Worm (Caenorhabditis elegans) whole organism, early embryonic: ENCODE results near the gene R03G5.6.
A peak's percentile ranks its signal among the peaks of the same experiment; 100 is the strongest.

Experiments used
- B0310.2 ChIP-seq: sonication (generic microtip); optimal IDR thresholded peaks from 2 replicates; lab custom pipeline; 2016; ENCODE audit warnings: mild to moderate bottlenecking, missing genetic modification characterization, missing compliant biosample characterization
- F13C5.2 ChIP-seq: sonication (generic microtip); optimal IDR thresholded peaks from 2 replicates; lab custom pipeline; 2017; ENCODE audit warnings: mild to moderate bottlenecking, missing genetic modification characterization, inconsistent platforms, missing compliant biosample characterization
- aly-1 ChIP-seq: sonication (generic microtip); optimal IDR thresholded peaks from 2 replicates; lab custom pipeline; 2016; ENCODE audit warnings: missing genetic modification characterization, missing compliant biosample characterization
- ama-1 ChIP-seq: fragments of 150-350 bp; optimal IDR thresholded peaks from 2 replicates; lab custom pipeline; 2014
- ceh-13 ChIP-seq: fragments of 200-800 bp; sonication (Bioruptor generic); optimal IDR thresholded peaks from 2 replicates; lab custom pipeline; 2018; ENCODE audit warnings: mild to moderate bottlenecking, missing genetic modification characterization, missing compliant biosample characterization
- ceh-36 ChIP-seq: sonication (generic microtip); optimal IDR thresholded peaks from 2 replicates; lab custom pipeline; 2016; ENCODE audit warnings: missing genetic modification characterization, inconsistent platforms, missing compliant biosample characterization
- ets-7 ChIP-seq: sonication (generic microtip); optimal IDR thresholded peaks from 2 replicates; lab custom pipeline; 2016; ENCODE audit warnings: missing genotype, missing genetic modification characterization, missing compliant biosample characterization
- flt-1 ChIP-seq: fragments of 200-800 bp; sonication (Bioruptor generic); IDR thresholded peaks from 2 replicates; pipeline ENCODE4 v1.3.6; 2022; ENCODE audit warnings: missing genetic modification characterization, missing compliant biosample characterization
- hmbx-1 ChIP-seq: sonication (generic microtip); optimal IDR thresholded peaks from 2 replicates; lab custom pipeline; 2016; ENCODE audit warnings: mild to moderate bottlenecking, missing genetic modification characterization, missing compliant biosample characterization
- hmg-4 ChIP-seq: fragments of 200-800 bp; sonication (Bioruptor generic); optimal IDR thresholded peaks from 2 replicates; lab custom pipeline; 2018; ENCODE audit warnings: mild to moderate bottlenecking, missing genetic modification characterization, missing compliant biosample characterization
- hnd-1 ChIP-seq: sonication (generic microtip); optimal IDR thresholded peaks from 2 replicates; lab custom pipeline; 2016; ENCODE audit warnings: missing genetic modification characterization, missing compliant biosample characterization
- pes-1 ChIP-seq: fragments of 200-800 bp; sonication (Bioruptor generic); IDR thresholded peaks from 2 replicates; pipeline ENCODE4 v1.3.6; 2022; ENCODE audit warnings: missing genetic modification reagents, missing genetic modification characterization, missing compliant biosample characterization
- scrt-1 ChIP-seq: fragments of 200-800 bp; sonication (Bioruptor generic); IDR thresholded peaks from 2 replicates; pipeline ENCODE4 v1.3.6; 2022; ENCODE audit warnings: missing genetic modification characterization, missing compliant biosample characterization
- sea-1 ChIP-seq: fragments of 200-800 bp; sonication (Bioruptor generic); conservative IDR thresholded peaks from 2 replicates; pipeline ENCODE4 v1.3.6; 2022; ENCODE audit warnings: missing genetic modification characterization, missing compliant biosample characterization
- tbx-11 ChIP-seq: fragments of 200-800 bp; sonication (Bioruptor generic); IDR thresholded peaks from 2 replicates; pipeline ENCODE4 v1.3.6; 2022; ENCODE audit warnings: missing genetic modification characterization, missing compliant biosample characterization
- tbx-37 ChIP-seq: fragments of 200-800 bp; sonication (Bioruptor generic); conservative IDR thresholded peaks from 2 replicates; pipeline ENCODE4 v1.3.6; 2022; ENCODE audit warnings: missing genetic modification reagents, missing genetic modification characterization, missing compliant biosample characterization
- tra-4 ChIP-seq: sonication (generic microtip); optimal IDR thresholded peaks from 2 replicates; lab custom pipeline; 2017; ENCODE audit warnings: missing genetic modification characterization, missing compliant biosample characterization

The R03G5.6 gene

ce11 chrX:7827989-7828388, 11.3 kb upstream of the R03G5.6 start:
- TF ChIP-seq tbx-11: no peak
- no peak for TF ChIP-seq sea-1 (GFP tag; lab: Robert Waterston, UW)
- TF ChIP-seq pes-1 (GFP tag; lab: Robert Waterston, UW): no peak
- TF ChIP-seq B0310.2 (tag; lab: Kevin White, UChicago): no peak
- no peak for TF ChIP-seq tbx-37 (GFP tag; lab: Robert Waterston, UW)
- no peak for TF ChIP-seq ets-7 (tag; lab: Kevin White, UChicago)
- no peak for TF ChIP-seq F13C5.2 (tag; lab: Kevin White, UChicago)
- TF ChIP-seq ama-1 (lab: Kevin White, UChicago): no peak
- TF ChIP-seq ceh-13 (GFP tag; lab: Kevin White, UChicago): no peak

- TF ChIP-seq ceh-13 (GFP tag; lab: Kevin White, UChicago) (no peak), sea-1 (GFP tag; lab: Robert Waterston, UW) (no peak), tra-4 (tag; lab: Kevin White, UChicago) (no peak), flt-1 (no peak), ets-7 (tag; lab: Kevin White, UChicago) (no peak), F13C5.2 (tag; lab: Kevin White, UChicago) (no peak), tbx-11 (no peak), B0310.2 (tag; lab: Kevin White, UChicago) (no peak), ceh-36 (tag; lab: Kevin White, UChicago) (no peak), tbx-37 (GFP tag; lab: Robert Waterston, UW) (no peak), aly-1 (tag; lab: Kevin White, UChicago) (no peak), pes-1 (GFP tag; lab: Robert Waterston, UW) (no peak), ama-1 (lab: Kevin White, UChicago) (no peak), scrt-1 (GFP tag; lab: Robert Waterston, UW) (no peak)
Measured at ce11 chrX:7826590-7827260, 10.0 kb upstream of the R03G5.6 start.

- TF ChIP-seq ceh-36 (tag; lab: Kevin White, UChicago) (no peak), hmbx-1 (tag; lab: Kevin White, UChicago) (no peak), hmg-4 (GFP tag; lab: Kevin White, UChicago) (peak; percentile 14), tbx-11 (no peak), B0310.2 (tag; lab: Kevin White, UChicago) (no peak), ama-1 (lab: Kevin White, UChicago) (peak; percentile 60), F13C5.2 (tag; lab: Kevin White, UChicago) (no peak), hnd-1 (no peak)
Measured at ce11 chrX:7825707-7826106, 9.0 kb upstream of the R03G5.6 start.

- TF ChIP-seq ama-1 (lab: Kevin White, UChicago): no peak
- TF ChIP-seq sea-1 (GFP tag; lab: Robert Waterston, UW): 0 out of 2 replicates have a peak, but pooled peaks have one; percentile 48
- TF ChIP-seq B0310.2 (tag; lab: Kevin White, UChicago): no peak
- TF ChIP-seq aly-1 (tag; lab: Kevin White, UChicago): peak; percentile 64
- peak; percentile 60 for TF ChIP-seq F13C5.2 (tag; lab: Kevin White, UChicago)
- TF ChIP-seq pes-1 (GFP tag; lab: Robert Waterston, UW): peak; percentile 46; the same call in 1 of the 2 replicates
- TF ChIP-seq ceh-36 (tag; lab: Kevin White, UChicago): peak; percentile 45
- TF ChIP-seq hmg-4 (GFP tag; lab: Kevin White, UChicago): peak; percentile 87
Measured at ce11 chrX:7823108-7823704, 6.5 kb upstream of the R03G5.6 start, which contains the start of gene eef-1A.2. eef-1A.2 (plus strand) TSS chrX:7823654.

ce11 chrX:7817555-7817954, 831 bp upstream of the R03G5.6 start:
- TF ChIP-seq ama-1 (lab: Kevin White, UChicago) (no peak), F13C5.2 (tag; lab: Kevin White, UChicago) (no peak), tbx-37 (GFP tag; lab: Robert Waterston, UW) (no peak), flt-1 (no peak), ets-7 (tag; lab: Kevin White, UChicago) (no peak), hmg-4 (GFP tag; lab: Kevin White, UChicago) (no peak), tra-4 (tag; lab: Kevin White, UChicago) (no peak), hnd-1 (no peak), sea-1 (GFP tag; lab: Robert Waterston, UW) (no peak), scrt-1 (GFP tag; lab: Robert Waterston, UW) (no peak), hmbx-1 (tag; lab: Kevin White, UChicago) (no peak), ceh-13 (GFP tag; lab: Kevin White, UChicago) (no peak), ceh-36 (tag; lab: Kevin White, UChicago) (no peak), aly-1 (tag; lab: Kevin White, UChicago) (no peak), pes-1 (GFP tag; lab: Robert Waterston, UW) (no peak)

- TF ChIP-seq tbx-37 (GFP tag; lab: Robert Waterston, UW) (no peak), ceh-13 (GFP tag; lab: Kevin White, UChicago) (no peak), B0310.2 (tag; lab: Kevin White, UChicago) (no peak), flt-1 (no peak), F13C5.2 (tag; lab: Kevin White, UChicago) (no peak), ama-1 (lab: Kevin White, UChicago) (no peak)
Measured at ce11 chrX:7815230-7815629, 1.5 kb downstream of the R03G5.6 start.

- TF ChIP-seq scrt-1 (GFP tag; lab: Robert Waterston, UW) (no peak), tra-4 (tag; lab: Kevin White, UChicago) (no peak), tbx-11 (no peak), ceh-36 (tag; lab: Kevin White, UChicago) (no peak), hnd-1 (no peak), F13C5.2 (tag; lab: Kevin White, UChicago) (no peak), sea-1 (GFP tag; lab: Robert Waterston, UW) (no peak), pes-1 (GFP tag; lab: Robert Waterston, UW) (no peak), B0310.2 (tag; lab: Kevin White, UChicago) (no peak), aly-1 (tag; lab: Kevin White, UChicago) (no peak), flt-1 (no peak), ets-7 (tag; lab: Kevin White, UChicago) (no peak), tbx-37 (GFP tag; lab: Robert Waterston, UW) (no peak)
Measured at ce11 chrX:7814747-7815146, 2.0 kb downstream of the R03G5.6 start.
